Worm (Caenorhabditis elegans) whole organism, L4/young adult: ENCODE data around the gene gon-14.

Source experiments
- W03F9.2 ChIP-seq: fragments of 150-350 bp; optimal IDR thresholded peaks from 2 replicates; lab custom pipeline; 2014; ENCODE audit warnings: missing biosample characterization, missing genetic modification characterization
- dao-5 ChIP-seq: sonication (generic microtip); optimal IDR thresholded peaks from 2 replicates; lab custom pipeline; 2016; ENCODE audit warnings: missing genotype, missing genetic modification characterization, moderate library complexity, missing compliant biosample characterization
- him-1 ChIP-seq: sonication (generic microtip); optimal IDR thresholded peaks from 2 replicates; lab custom pipeline; 2016; ENCODE audit warnings: missing genotype, missing genetic modification reagents, missing genetic modification characterization, missing compliant biosample characterization

- TF ChIP-seq W03F9.2 (tag; lab: Kevin White, UChicago) = no peak
- no peak for TF ChIP-seq dao-5 (tag; lab: Kevin White, UChicago)
- TF ChIP-seq him-1 (tag; lab: Kevin White, UChicago) = no peak
Measured at ce11 chrV:6616294-6616693, 5.3 kb upstream of the gon-14 start.
